Fruit fly (Drosophila melanogaster) whole organism, prepupa: Measurements from ENCODE around the gene Task7.
A peak's percentile ranks its signal among the peaks of the same experiment; 100 is the strongest.

ENCODE experiments used
- Eip78C ChIP-seq: fragments of 200-800 bp; sonication (Bioruptor generic); peaks from one replicate; lab custom pipeline; 2016; ENCODE audit warnings: missing biosample characterization, missing genetic modification characterization
- Hr4 ChIP-seq: fragments of 200-800 bp; sonication (Bioruptor generic); optimal IDR thresholded peaks from 3 replicates; lab custom pipeline; 2016; ENCODE audit warnings: missing biosample characterization, missing genetic modification characterization
- OdsH ChIP-seq: fragments of 200-800 bp; sonication (Bioruptor generic); optimal IDR thresholded peaks from 3 replicates; lab custom pipeline; 2016; ENCODE audit warnings: missing biosample characterization, missing genetic modification characterization
- Sox15 ChIP-seq: fragments of 200-800 bp; sonication (Bioruptor generic); optimal IDR thresholded peaks from 3 replicates; lab custom pipeline; 2016; ENCODE audit warnings: missing biosample characterization, missing genetic modification characterization
- fd85E ChIP-seq: fragments of 200-800 bp; sonication (Bioruptor generic); optimal IDR thresholded peaks from 3 replicates; lab custom pipeline; 2016; ENCODE audit warnings: missing biosample characterization, missing genetic modification characterization

- peak; percentile 86 for TF ChIP-seq Eip78C (GFP tag; lab: Kevin White, UChicago)
- no peak for TF ChIP-seq Hr4 (GFP tag; lab: Kevin White, UChicago)
- TF ChIP-seq Sox15 (GFP tag; lab: Kevin White, UChicago), result peak; percentile 5
- TF ChIP-seq OdsH (GFP tag; lab: Kevin White, UChicago), result peak; percentile 73
- TF ChIP-seq fd85E (GFP tag; lab: Kevin White, UChicago), result no peak
Measured at dm6 chr3R:9434543-9435407, 22.7 kb upstream of the Task7 start.
